Worm (Caenorhabditis elegans): Measurements from ENCODE around the gene C44B9.2.

Gene C44B9.2

DNA sequence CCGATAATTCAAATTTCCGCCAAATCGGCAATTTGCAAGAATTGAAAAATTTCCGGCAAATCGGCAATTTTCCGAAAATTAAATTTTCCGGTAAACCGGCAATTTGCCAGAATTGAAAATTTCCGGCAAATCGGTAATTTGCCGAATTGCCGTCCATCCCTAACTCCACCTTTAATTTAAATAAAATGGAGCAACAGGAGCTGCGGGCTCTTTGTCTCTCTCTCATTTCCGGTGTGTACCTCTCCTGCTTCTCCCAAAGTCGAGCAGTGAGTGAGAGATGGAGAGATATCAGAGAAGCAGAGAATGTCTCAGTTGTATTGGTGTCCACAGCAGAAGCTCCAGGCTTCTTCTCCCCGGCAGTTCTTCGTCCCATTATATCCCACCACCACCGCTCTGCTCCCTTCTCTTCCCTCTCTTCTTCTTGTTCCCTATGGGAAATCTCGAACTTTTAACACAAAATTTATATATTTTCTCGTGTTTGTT is 19.8 kb upstream of the C44B9.2 start, which contains the start of gene Y39A1C.1:
TSS of gene Y39A1C.1 (plus strand) at position 51 of the 483 bp plus-strand sequence.
- TF ChIP-seq nfya-1 (tag; optimal IDR thresholded peaks at IDR 0.05; ENCODE audit: insufficient read depth) (peak; percentile 54), sea-2 (GFP tag; optimal IDR thresholded peaks at IDR 0.05) (no peak), ama-1 (optimal IDR thresholded peaks at IDR 0.05) (no peak), elt-1 (tag; optimal IDR thresholded peaks at IDR 0.05) (no peak), hmg-11 (tag; optimal IDR thresholded peaks at IDR 0.05) (peak; percentile 67), lin-39 (tag; optimal IDR thresholded peaks at IDR 0.05) (peak; percentile 60), lin-15B (tag; optimal IDR thresholded peaks at IDR 0.05) (peak; percentile 24)

DNA sequence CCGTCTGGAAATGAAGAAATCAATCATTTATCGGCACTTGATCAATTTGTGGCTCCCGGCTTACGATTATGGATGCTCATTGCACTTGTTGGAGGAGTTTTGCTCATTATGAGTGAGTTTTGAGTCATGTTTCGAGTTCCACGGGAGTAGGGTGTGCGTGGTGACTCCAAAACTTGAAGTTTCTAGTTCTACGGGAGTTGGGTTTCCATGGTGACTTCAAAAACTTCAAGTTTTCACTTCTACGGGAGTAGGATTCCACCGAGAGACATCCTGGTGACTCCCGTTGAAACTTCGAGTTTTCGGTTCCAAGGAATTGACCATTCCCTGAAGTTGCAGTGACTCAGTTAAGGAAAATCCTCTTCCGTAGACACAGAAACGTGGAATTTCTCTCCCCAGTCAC is 18.4 kb upstream of the C44B9.2 start:
- TF ChIP-seq nhr-11 (tag; optimal IDR thresholded peaks at IDR 0.05): no peak
- TF ChIP-seq nhr-43 (tag; optimal IDR thresholded peaks at IDR 0.05; ENCODE audit: poor library complexity, severe bottlenecking): peak; percentile 55
- no peak for TF ChIP-seq skn-1 (tag; optimal IDR thresholded peaks at IDR 0.05)

DNA sequence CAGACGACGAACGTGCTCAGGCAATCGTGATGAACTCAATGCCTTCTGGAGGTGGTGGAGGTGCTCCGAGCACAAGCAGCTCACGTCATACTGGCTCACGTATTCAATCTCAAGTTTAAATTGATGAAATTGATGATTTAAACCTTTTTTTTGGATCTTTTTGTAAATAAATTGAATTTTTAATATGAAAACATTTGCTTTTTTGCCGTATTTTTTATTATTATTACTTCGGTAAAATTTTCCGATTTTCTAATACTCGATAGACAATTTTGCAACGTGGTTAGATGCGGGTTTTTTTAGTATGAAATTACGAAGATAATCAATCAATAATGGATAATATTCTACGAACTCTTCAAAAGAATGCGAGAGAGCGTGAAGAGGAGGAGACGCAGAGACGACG is 17.2 kb upstream of the C44B9.2 start, which contains the start of gene oxi-1:
TSS of gene oxi-1 (plus strand) at position 301 of the 400 bp plus-strand sequence.
- TF ChIP-seq skn-1 (tag; optimal IDR thresholded peaks at IDR 0.05) (no peak), tbx-2 (tag; optimal IDR thresholded peaks at IDR 0.05) (no peak), ztf-4 (tag; optimal IDR thresholded peaks at IDR 0.05) (no peak), aly-2 (tag; optimal IDR thresholded peaks at IDR 0.05) (no peak), egl-5 (tag; optimal IDR thresholded peaks at IDR 0.05) (no peak), zag-1 (tag; optimal IDR thresholded peaks at IDR 0.05) (no peak), unc-62 (GFP tag; optimal IDR thresholded peaks at IDR 0.05) (no peak), nfya-1 (tag; optimal IDR thresholded peaks at IDR 0.05; ENCODE audit: insufficient read depth) (no peak)

DNA sequence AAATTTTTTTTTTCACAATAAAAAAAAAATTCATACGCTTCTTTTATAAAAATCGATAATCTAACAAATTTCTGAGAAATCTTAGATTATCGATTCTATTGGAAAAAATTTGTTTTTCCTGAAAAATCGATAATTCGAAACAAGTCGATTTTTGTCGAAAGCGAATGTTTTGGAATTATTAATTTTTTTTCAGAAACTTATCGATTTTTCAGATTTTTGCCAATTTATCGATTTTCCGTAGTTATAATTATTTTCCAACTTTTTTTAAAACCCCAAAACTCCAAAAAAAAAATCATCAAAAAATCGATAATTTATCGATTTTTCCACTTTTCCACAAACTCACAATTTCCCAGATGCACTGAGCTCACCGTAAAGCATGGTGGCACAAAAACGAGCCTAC is 13.9 kb upstream of the C44B9.2 start:
- no peak for TF ChIP-seq elt-2 (tag; optimal IDR thresholded peaks at IDR 0.05)
- TF ChIP-seq nhr-25 (tag; optimal IDR thresholded peaks at IDR 0.05): no peak
- peak; percentile 96 for TF ChIP-seq ceh-28 (tag; optimal IDR thresholded peaks at IDR 0.05)

DNA sequence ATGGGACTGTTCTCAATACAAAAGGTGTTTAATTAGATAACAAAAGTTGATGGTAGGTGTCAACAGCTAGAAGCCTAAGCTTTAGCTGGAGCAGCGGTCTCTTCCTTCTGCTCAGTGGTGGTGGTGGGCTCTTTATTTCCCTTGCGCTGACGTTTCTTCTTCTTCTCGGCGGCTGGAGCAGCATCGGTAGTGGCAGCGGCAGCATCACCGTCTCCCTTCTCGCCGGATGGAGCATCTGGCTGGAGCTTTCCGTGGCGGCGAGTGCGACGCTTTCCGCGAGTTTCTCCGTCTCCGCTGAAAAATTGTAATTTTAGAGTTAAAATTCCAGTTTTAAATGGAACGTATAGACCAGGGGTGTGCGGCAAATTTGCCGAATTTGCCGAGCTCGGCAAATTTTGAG is 8.1 kb upstream of the C44B9.2 start:
- no peak for TF ChIP-seq ceh-16 (tag; optimal IDR thresholded peaks at IDR 0.05)
- no peak for TF ChIP-seq R02D3.7 (tag; optimal IDR thresholded peaks at IDR 0.05)
- no peak for TF ChIP-seq snpc-4 (tag; optimal IDR thresholded peaks at IDR 0.05)
- TF ChIP-seq egl-27 (tag; optimal IDR thresholded peaks at IDR 0.05): no peak
- no peak for TF ChIP-seq elt-1 (tag; optimal IDR thresholded peaks at IDR 0.05)
- no peak for TF ChIP-seq mml-1 (tag; optimal IDR thresholded peaks at IDR 0.05)
- no peak for TF ChIP-seq nhr-11 (tag; optimal IDR thresholded peaks at IDR 0.05)
- no peak for TF ChIP-seq tbx-2 (tag; optimal IDR thresholded peaks at IDR 0.05)
- no peak for TF ChIP-seq aly-2 (tag; optimal IDR thresholded peaks at IDR 0.05)
- TF ChIP-seq lin-15B (tag; optimal IDR thresholded peaks at IDR 0.05): no peak
- no peak for TF ChIP-seq skn-1 (tag; optimal IDR thresholded peaks at IDR 0.05)
- no peak for TF ChIP-seq ceh-9 (tag; optimal IDR thresholded peaks at IDR 0.05)
- no peak for TF ChIP-seq nhr-76 (tag; optimal IDR thresholded peaks at IDR 0.05)
- no peak for TF ChIP-seq nhr-77 (tag; optimal IDR thresholded peaks at IDR 0.05)

DNA sequence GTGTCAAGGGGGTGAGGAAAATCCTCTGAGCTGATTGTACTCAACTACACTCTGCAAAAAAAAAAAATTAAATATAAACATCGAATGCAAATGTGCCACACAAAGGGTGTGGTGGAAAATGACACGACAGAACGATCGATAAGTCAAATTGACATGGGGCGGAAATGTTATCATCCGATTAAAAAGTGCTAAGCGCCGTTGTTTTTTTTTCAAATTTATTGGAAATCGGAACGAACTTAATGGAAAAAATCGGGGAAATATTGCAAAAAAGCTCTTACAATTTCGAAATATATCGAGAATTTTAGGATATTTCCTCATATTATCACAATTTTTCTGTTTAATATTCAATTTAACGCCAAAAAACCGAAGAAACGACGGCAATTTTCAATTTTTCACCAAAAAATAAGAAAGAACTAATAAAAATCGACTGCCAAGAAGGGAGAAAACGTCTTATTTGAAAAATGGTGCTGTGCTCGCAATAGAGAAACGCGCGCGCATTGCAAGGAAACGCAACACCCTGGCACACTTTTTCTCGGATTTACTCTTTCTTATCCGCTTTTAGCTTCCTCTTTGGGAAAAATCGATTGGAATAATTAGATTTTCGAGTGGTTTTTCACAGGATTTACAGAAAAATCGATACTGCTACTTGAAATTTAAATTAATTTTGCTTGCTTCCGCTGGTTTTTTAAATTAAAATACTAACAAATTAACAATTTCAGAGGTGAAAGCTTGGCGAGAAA is 6.4 kb upstream of the C44B9.2 start, which contains the start of the genes cey-4 and vps-50:
TSS of gene cey-4 (minus strand) at position 51 of the 740 bp plus-strand sequence.
TSS of gene vps-50 (plus strand) at position 541 of the 740 bp plus-strand sequence.
- no peak for TF ChIP-seq ceh-82 (tag; optimal IDR thresholded peaks at IDR 0.05)
- peak; percentile 13 for TF ChIP-seq egl-5 (tag; optimal IDR thresholded peaks at IDR 0.05)
- TF ChIP-seq pha-4 (tag; optimal IDR thresholded peaks at IDR 0.05): peak; percentile 27
- no peak for TF ChIP-seq pqm-1 (tag; optimal IDR thresholded peaks at IDR 0.05)
- TF ChIP-seq zag-1 (tag; optimal IDR thresholded peaks at IDR 0.05): no peak
- no peak for TF ChIP-seq daf-12 (tag; optimal IDR thresholded peaks at IDR 0.05)
- TF ChIP-seq ceh-28 (tag; optimal IDR thresholded peaks at IDR 0.05): peak; percentile 44
- no peak for TF ChIP-seq nhr-12 (tag; optimal IDR thresholded peaks at IDR 0.05)
- TF ChIP-seq aly-2 (tag; optimal IDR thresholded peaks at IDR 0.05): no peak
- TF ChIP-seq lin-15B (tag; optimal IDR thresholded peaks at IDR 0.05): peak; percentile 48
- peak; percentile 53 for TF ChIP-seq lin-39 (tag; optimal IDR thresholded peaks at IDR 0.05)
- TF ChIP-seq nhr-77 (tag; optimal IDR thresholded peaks at IDR 0.05): no peak
- TF ChIP-seq hmg-11 (tag; optimal IDR thresholded peaks at IDR 0.05): peak; percentile 59

All from whole organism, L3 larva.